Fruit fly (Drosophila melanogaster): ENCODE data around the gene CG33124.
A peak's percentile ranks its signal among the peaks of the same experiment; 100 is the strongest.

CG33124 gene

dm6 chr2L:2195328-2195727 is 13.6 kb downstream of the CG33124 start:
- TF ChIP-seq Sin3A (optimal IDR thresholded peaks at IDR 0.05) (no peak), insv (optimal IDR thresholded peaks at IDR 0.05) (no peak), h (optimal IDR thresholded peaks at IDR 0.05) (no peak), ttk (optimal IDR thresholded peaks at IDR 0.05) (no peak), psq (optimal IDR thresholded peaks at IDR 0.05) (no peak), Myc (optimal IDR thresholded peaks at IDR 0.05) (no peak)

- TF ChIP-seq psq (optimal IDR thresholded peaks at IDR 0.05) (no peak), insv (optimal IDR thresholded peaks at IDR 0.05) (peak; percentile 22), Sin3A (optimal IDR thresholded peaks at IDR 0.05) (no peak), Myc (optimal IDR thresholded peaks at IDR 0.05) (no peak), h (optimal IDR thresholded peaks at IDR 0.05) (peak; percentile 32)
Measured at dm6 chr2L:2194305-2194828, 14.5 kb downstream of the CG33124 start.

- no peak for TF ChIP-seq h (optimal IDR thresholded peaks at IDR 0.05)
Measured at dm6 chr2L:2193357-2193780, 15.5 kb downstream of the CG33124 start.

dm6 chr2L:2192123-2192601 is 16.7 kb downstream of the CG33124 start, which contains the start of gene CG10874:
Gene CG10874 (minus strand): TSS chr2L:2192386.
- TF ChIP-seq insv (optimal IDR thresholded peaks at IDR 0.05) = no peak
- no peak for TF ChIP-seq psq (optimal IDR thresholded peaks at IDR 0.05)
- no peak for TF ChIP-seq h (optimal IDR thresholded peaks at IDR 0.05)
- no peak for TF ChIP-seq ttk (optimal IDR thresholded peaks at IDR 0.05)
- TF ChIP-seq Myc (optimal IDR thresholded peaks at IDR 0.05) = no peak
- no peak for TF ChIP-seq Sin3A (optimal IDR thresholded peaks at IDR 0.05)

- TF ChIP-seq psq (optimal IDR thresholded peaks at IDR 0.05) (no peak), ttk (optimal IDR thresholded peaks at IDR 0.05) (no peak), h (optimal IDR thresholded peaks at IDR 0.05) (no peak), Sin3A (optimal IDR thresholded peaks at IDR 0.05) (no peak), insv (optimal IDR thresholded peaks at IDR 0.05) (no peak), Myc (optimal IDR thresholded peaks at IDR 0.05) (no peak)
Measured at dm6 chr2L:2191404-2191803, 17.5 kb downstream of the CG33124 start.

dm6 chr2L:2190684-2191083 is 18.2 kb downstream of the CG33124 start:
- TF ChIP-seq psq (optimal IDR thresholded peaks at IDR 0.05) = no peak
- no peak for TF ChIP-seq insv (optimal IDR thresholded peaks at IDR 0.05)
- TF ChIP-seq Myc (optimal IDR thresholded peaks at IDR 0.05) = no peak
- TF ChIP-seq ttk (optimal IDR thresholded peaks at IDR 0.05) = no peak
- no peak for TF ChIP-seq h (optimal IDR thresholded peaks at IDR 0.05)
- no peak for TF ChIP-seq Sin3A (optimal IDR thresholded peaks at IDR 0.05)

dm6 chr2L:2189100-2189499 is 19.8 kb downstream of the CG33124 start:
- TF ChIP-seq h (optimal IDR thresholded peaks at IDR 0.05) = no peak
- TF ChIP-seq Sin3A (optimal IDR thresholded peaks at IDR 0.05) = no peak
- TF ChIP-seq psq (optimal IDR thresholded peaks at IDR 0.05) = no peak
- no peak for TF ChIP-seq insv (optimal IDR thresholded peaks at IDR 0.05)
- no peak for TF ChIP-seq ttk (optimal IDR thresholded peaks at IDR 0.05)
- TF ChIP-seq Myc (optimal IDR thresholded peaks at IDR 0.05) = no peak

- TF ChIP-seq Sin3A (optimal IDR thresholded peaks at IDR 0.05) = no peak
- no peak for TF ChIP-seq Myc (optimal IDR thresholded peaks at IDR 0.05)
- TF ChIP-seq insv (optimal IDR thresholded peaks at IDR 0.05) = no peak
- TF ChIP-seq h (optimal IDR thresholded peaks at IDR 0.05) = no peak
- no peak for TF ChIP-seq ttk (optimal IDR thresholded peaks at IDR 0.05)
- no peak for TF ChIP-seq psq (optimal IDR thresholded peaks at IDR 0.05)
Measured at dm6 chr2L:2187411-2187810, 21.5 kb downstream of the CG33124 start.

- TF ChIP-seq psq (optimal IDR thresholded peaks at IDR 0.05) = no peak
- TF ChIP-seq insv (optimal IDR thresholded peaks at IDR 0.05) = no peak
- TF ChIP-seq Sin3A (optimal IDR thresholded peaks at IDR 0.05) = no peak
- TF ChIP-seq Myc (optimal IDR thresholded peaks at IDR 0.05) = no peak
- no peak for TF ChIP-seq ttk (optimal IDR thresholded peaks at IDR 0.05)
- no peak for TF ChIP-seq h (optimal IDR thresholded peaks at IDR 0.05)
Measured at dm6 chr2L:2185373-2185772, 23.5 kb downstream of the CG33124 start.

dm6 chr2L:2184659-2185058 is 24.2 kb downstream of the CG33124 start:
- no peak for TF ChIP-seq h (optimal IDR thresholded peaks at IDR 0.05)
- TF ChIP-seq Myc (optimal IDR thresholded peaks at IDR 0.05) = no peak
- TF ChIP-seq ttk (optimal IDR thresholded peaks at IDR 0.05) = no peak
- TF ChIP-seq Sin3A (optimal IDR thresholded peaks at IDR 0.05) = no peak
- TF ChIP-seq psq (optimal IDR thresholded peaks at IDR 0.05) = no peak
- no peak for TF ChIP-seq insv (optimal IDR thresholded peaks at IDR 0.05)

dm6 chr2L:2184129-2184528 is 24.8 kb downstream of the CG33124 start:
- TF ChIP-seq h (optimal IDR thresholded peaks at IDR 0.05) (no peak), insv (optimal IDR thresholded peaks at IDR 0.05) (no peak), Sin3A (optimal IDR thresholded peaks at IDR 0.05) (no peak), ttk (optimal IDR thresholded peaks at IDR 0.05) (no peak), psq (optimal IDR thresholded peaks at IDR 0.05) (no peak), Myc (optimal IDR thresholded peaks at IDR 0.05) (no peak)

dm6 chr2L:2182735-2183340 is 26.1 kb downstream of the CG33124 start:
- TF ChIP-seq h (optimal IDR thresholded peaks at IDR 0.05) (no peak), psq (optimal IDR thresholded peaks at IDR 0.05) (no peak), Sin3A (optimal IDR thresholded peaks at IDR 0.05) (no peak), insv (optimal IDR thresholded peaks at IDR 0.05) (no peak), Myc (optimal IDR thresholded peaks at IDR 0.05) (no peak), ttk (optimal IDR thresholded peaks at IDR 0.05) (no peak)
